Worm (Caenorhabditis elegans) whole organism, early embryonic: Measurements from ENCODE around the gene grl-25.

Source experiments
- ama-1 ChIP-seq: fragments of 150-350 bp; optimal IDR thresholded peaks from 2 replicates; lab custom pipeline; 2014
- ceh-13 ChIP-seq: fragments of 200-800 bp; sonication (Bioruptor generic); optimal IDR thresholded peaks from 2 replicates; lab custom pipeline; 2018; ENCODE audit warnings: mild to moderate bottlenecking, missing genetic modification characterization, missing compliant biosample characterization
- scrt-1 ChIP-seq: fragments of 200-800 bp; sonication (Bioruptor generic); IDR thresholded peaks from 2 replicates; pipeline ENCODE4 v1.3.6; 2022; ENCODE audit warnings: missing genetic modification characterization, missing compliant biosample characterization
- tra-4 ChIP-seq: sonication (generic microtip); optimal IDR thresholded peaks from 2 replicates; lab custom pipeline; 2017; ENCODE audit warnings: missing genetic modification characterization, missing compliant biosample characterization

DNA sequence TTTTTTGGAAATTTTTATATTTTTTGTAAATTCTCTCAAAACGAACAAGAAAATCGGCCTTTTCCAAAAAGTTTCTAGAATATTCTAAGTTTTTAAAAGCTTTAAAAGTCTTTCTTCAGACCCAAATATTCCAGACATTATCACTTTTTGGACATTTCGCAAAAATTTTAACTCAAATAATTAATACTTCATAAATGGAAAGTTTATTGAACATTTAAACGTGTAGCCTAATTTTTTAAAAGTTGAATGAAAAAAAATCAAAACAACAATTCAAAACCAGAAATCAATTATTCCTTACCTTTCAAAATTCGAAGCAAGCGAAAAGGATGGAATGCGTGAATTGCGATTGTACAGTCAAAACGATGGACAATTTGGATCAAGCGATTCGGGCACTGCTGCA lies 42.3 kb upstream of the grl-25 start, which contains the start of gene ZK637.15:
- TF ChIP-seq tra-4 (tag; lab: Kevin White, UChicago) = no peak
- no peak for TF ChIP-seq ama-1
- TF ChIP-seq scrt-1 (GFP tag; lab: Robert Waterston, UW) = no peak
- no peak for TF ChIP-seq ceh-13 (GFP tag; lab: Kevin White, UChicago)
